Worm (Caenorhabditis elegans): ENCODE results near the gene glct-6.

glct-6 gene

ce11 chrIV:3826590-3827128, 42.6 kb downstream of the glct-6 start, which contains the start of gene F28F9.3:
F28F9.3 (plus strand) TSS chrIV:3826890.
- no peak for TF ChIP-seq tra-1 (GFP tag; IDR thresholded peaks at IDR 0.05)
- TF ChIP-seq pqm-1 (tag; optimal IDR thresholded peaks at IDR 0.05) = no peak
- no peak for TF ChIP-seq R02D3.7 (tag; optimal IDR thresholded peaks at IDR 0.05)
- no peak for TF ChIP-seq nhr-111 (GFP tag; optimal IDR thresholded peaks at IDR 0.05)
- TF ChIP-seq aha-1 (tag) = peak; percentile 63
- no peak for TF ChIP-seq ctbp-1 (GFP tag; IDR thresholded peaks at IDR 0.05)
- no peak for TF ChIP-seq hmg-1.1 (GFP tag; IDR thresholded peaks at IDR 0.05)
- TF ChIP-seq zfp-2 (tag; optimal IDR thresholded peaks at IDR 0.05) = no peak

DNA sequence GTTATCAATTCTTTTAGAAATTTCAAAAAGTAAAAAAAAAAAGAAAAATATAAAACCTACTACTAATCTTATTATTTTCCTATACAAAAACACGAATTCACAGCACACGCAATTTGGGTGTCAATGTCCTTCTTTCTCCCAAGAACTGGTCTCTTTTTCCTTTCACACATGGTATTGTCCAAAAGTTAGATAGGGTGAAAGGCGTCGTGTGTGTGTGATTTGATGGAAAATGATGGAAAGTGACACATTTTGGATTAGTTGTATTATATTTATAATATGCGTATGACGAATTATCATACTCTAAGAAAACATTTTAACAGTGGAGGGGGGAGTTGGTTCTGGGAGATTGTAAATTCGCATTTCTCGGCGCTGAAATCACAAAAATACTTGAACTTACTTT, 43.7 kb downstream of the glct-6 start:
- TF ChIP-seq mdl-1 (tag; optimal IDR thresholded peaks at IDR 0.05) (peak in 1 of 2 experiments; percentile 15), daf-12 (tag; optimal IDR thresholded peaks at IDR 0.05) (no peak)

DNA sequence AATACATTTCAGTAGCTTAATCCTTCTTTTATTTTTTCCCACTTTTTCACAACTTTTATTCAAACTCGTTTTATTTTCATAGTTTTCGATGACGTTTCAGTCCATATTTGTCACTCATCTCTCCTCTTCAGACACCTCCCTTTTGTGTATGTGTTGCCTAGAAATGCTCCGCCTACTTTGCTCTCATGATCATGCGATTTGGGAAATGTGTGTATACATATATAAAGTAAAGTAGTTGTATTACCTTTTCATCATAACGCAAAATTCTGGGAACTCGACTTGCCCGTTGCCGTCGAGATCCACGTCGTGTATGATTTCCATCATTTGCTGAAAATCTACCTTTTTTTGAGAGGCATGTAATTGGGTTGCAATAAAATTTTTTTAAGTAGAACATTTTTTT, 48.0 kb downstream of the glct-6 start:
- TF ChIP-seq nhr-28 (tag; optimal IDR thresholded peaks at IDR 0.05) (no peak), zfp-3 (GFP tag; conservative IDR thresholded peaks at IDR 0.05) (no peak), snpc-4 (tag; optimal IDR thresholded peaks at IDR 0.05) (no peak), fos-1 (tag; optimal IDR thresholded peaks at IDR 0.05) (no peak), gei-8 (GFP tag; optimal IDR thresholded peaks at IDR 0.05) (no peak), egl-43 (GFP tag; IDR thresholded peaks at IDR 0.05) (no peak)

DNA sequence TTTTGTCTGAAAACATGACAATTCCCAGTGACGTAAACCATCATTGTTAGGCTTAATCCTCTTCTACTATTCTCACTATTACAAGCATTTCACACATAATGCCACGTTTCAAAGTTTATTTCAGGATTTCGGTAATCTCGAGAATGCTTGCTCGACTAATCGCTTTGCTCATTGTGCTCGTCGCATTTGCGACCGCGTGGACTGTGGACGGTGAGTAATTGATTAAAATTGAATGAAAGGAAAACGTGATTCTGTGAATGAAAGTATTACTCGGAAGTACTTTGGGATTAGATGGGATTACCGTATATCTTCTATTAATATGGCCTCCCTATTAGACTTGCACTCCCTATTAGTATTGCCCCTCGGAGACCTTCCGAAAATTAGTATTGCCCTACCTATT, 49.8 kb downstream of the glct-6 start:
- TF ChIP-seq aha-1 (tag) (peak; percentile 83), F10B5.3 (tag; optimal IDR thresholded peaks at IDR 0.05) (no peak), nhr-77 (tag; optimal IDR thresholded peaks at IDR 0.05) (no peak), nhr-42 (GFP tag; IDR thresholded peaks at IDR 0.05) (no peak), saeg-2 (GFP tag; IDR thresholded peaks at IDR 0.05) (no peak), attf-4 (tag; optimal IDR thresholded peaks at IDR 0.05) (no peak)

DNA sequence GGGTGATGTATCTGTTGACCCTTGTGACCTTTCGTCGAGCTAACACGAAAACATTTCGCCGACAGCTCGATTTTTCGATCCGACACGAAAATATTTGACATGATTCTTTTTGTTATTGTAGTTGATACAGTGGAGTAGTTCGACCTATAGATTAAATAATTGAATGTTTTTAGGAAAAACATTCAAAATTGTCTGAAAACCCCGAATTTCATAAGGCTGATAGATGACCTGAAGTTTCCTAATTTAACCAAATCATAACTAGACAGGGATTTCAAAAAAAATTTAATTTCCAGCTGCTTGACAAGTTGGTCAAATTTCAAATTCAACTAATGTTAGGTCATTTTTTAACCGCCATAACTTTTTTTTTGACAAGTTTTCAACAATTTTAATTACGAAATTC, 51.1 kb downstream of the glct-6 start, which contains the start of gene cal-3:
cal-3 (minus strand) TSS at position 101 of the 400 bp plus-strand sequence.
- TF ChIP-seq madf-5 (GFP tag; IDR thresholded peaks at IDR 0.05) = no peak
- no peak for TF ChIP-seq zag-1 (tag; optimal IDR thresholded peaks at IDR 0.05)
- no peak for TF ChIP-seq daf-19 (GFP tag; conservative IDR thresholded peaks at IDR 0.05)

- TF ChIP-seq dmd-9 (GFP tag; IDR thresholded peaks at IDR 0.05) = no peak
- TF ChIP-seq ZK546.5 (tag; optimal IDR thresholded peaks at IDR 0.05) = no peak
- TF ChIP-seq lin-15B (tag; optimal IDR thresholded peaks at IDR 0.05) = no peak
Observed at ce11 chrIV:3838687-3839086, 54.7 kb downstream of the glct-6 start.

- TF ChIP-seq ceh-32 (tag; optimal IDR thresholded peaks at IDR 0.05; ENCODE audit: poor library complexity) = no peak
- TF ChIP-seq T20F7.1 (GFP tag; optimal IDR thresholded peaks at IDR 0.05) = no peak
- TF ChIP-seq nhr-6 (tag; optimal IDR thresholded peaks at IDR 0.05) = no peak
- no peak for TF ChIP-seq mdl-1 (tag; optimal IDR thresholded peaks at IDR 0.05)
- TF ChIP-seq tag-97 (GFP tag; IDR thresholded peaks at IDR 0.05) = no peak
- TF ChIP-seq lsy-2 (tag; optimal IDR thresholded peaks at IDR 0.05) = no peak
- no peak for TF ChIP-seq Y75B8A.6 (GFP tag; IDR thresholded peaks at IDR 0.05)
- TF ChIP-seq nhr-102 (tag; optimal IDR thresholded peaks at IDR 0.05) = no peak
- no peak for TF ChIP-seq zip-11 (GFP tag; IDR thresholded peaks at IDR 0.05)
Observed at ce11 chrIV:3839420-3839819, 55.4 kb downstream of the glct-6 start, which contains the start of gene F28F9.2. F28F9.2 (plus strand) TSS chrIV:3839720.
